Worm (Caenorhabditis elegans) whole organism, L3 larva: Measurements from ENCODE around the gene R03H10.4.

Experiments
- ZK546.5 ChIP-seq: sonication (generic microtip); optimal IDR thresholded peaks from 2 replicates; lab custom pipeline; 2017; ENCODE audit warnings: missing biosample characterization, missing genetic modification characterization
- aly-2 ChIP-seq: fragments of 150-350 bp; optimal IDR thresholded peaks from 2 replicates; lab custom pipeline; 2014; ENCODE audit warnings: missing biosample characterization, missing genetic modification characterization
- ceh-16 ChIP-seq: sonication (generic microtip); optimal IDR thresholded peaks from 2 replicates; lab custom pipeline; 2017; ENCODE audit warnings: missing biosample characterization, missing genetic modification characterization
- ceh-28 ChIP-seq: fragments of 150-350 bp; optimal IDR thresholded peaks from 2 replicates; lab custom pipeline; 2014; ENCODE audit warnings: missing biosample characterization, missing genetic modification reagents, missing genetic modification characterization
- ceh-82 ChIP-seq: fragments of 150-350 bp; optimal IDR thresholded peaks from 2 replicates; lab custom pipeline; 2014; ENCODE audit warnings: missing biosample characterization, missing genetic modification characterization
- ceh-9 ChIP-seq: sonication (generic microtip); optimal IDR thresholded peaks from 2 replicates; lab custom pipeline; 2018; ENCODE audit warnings: missing biosample characterization, missing genetic modification characterization
- daf-12 ChIP-seq: fragments of 150-350 bp; optimal IDR thresholded peaks from 2 replicates; lab custom pipeline; 2014; ENCODE audit warnings: missing biosample characterization, missing genetic modification reagents, missing genetic modification characterization
- egl-27 ChIP-seq: sonication (generic microtip); optimal IDR thresholded peaks from 4 replicates; lab custom pipeline; 2017; ENCODE audit warnings: missing biosample characterization, missing genetic modification reagents, missing genetic modification characterization
- egl-5 ChIP-seq: fragments of 150-350 bp; optimal IDR thresholded peaks from 2 replicates; lab custom pipeline; 2017; ENCODE audit warnings: missing biosample characterization, missing genetic modification reagents, missing genetic modification characterization, inconsistent platforms
- elt-1 ChIP-seq: fragments of 150-350 bp; optimal IDR thresholded peaks from 2 replicates; lab custom pipeline; 2014; ENCODE audit warnings: missing biosample characterization, missing genetic modification characterization
- elt-2 ChIP-seq: sonication (generic microtip); optimal IDR thresholded peaks from 2 replicates; lab custom pipeline; 2016; ENCODE audit warnings: missing genetic modification reagents, mild to moderate bottlenecking, missing genetic modification characterization, missing compliant biosample characterization
- elt-3 ChIP-seq, 3 experiments: fragments of 150-350 bp in 1 of 3; sonication (generic microtip) in 2 of 3; optimal IDR thresholded peaks; 2 replicates in 2 of 3; 4 replicates in 1 of 3; lab custom pipeline; 2014 to 2017; ENCODE audit warnings: missing biosample characterization in 3 of 3, missing genetic modification characterization in 3 of 3
- eor-1 ChIP-seq, 2 experiments: fragments of 150-350 bp; optimal IDR thresholded peaks; 2 replicates each; lab custom pipeline; 2014 to 2018; ENCODE audit warnings: missing biosample characterization in 2 of 2, missing genetic modification characterization in 2 of 2
- fkh-2 ChIP-seq: fragments of 150-350 bp; optimal IDR thresholded peaks from 2 replicates; lab custom pipeline; 2014; ENCODE audit warnings: missing biosample characterization, missing genetic modification reagents, missing genetic modification characterization
- fos-1 ChIP-seq: fragments of 150-350 bp; optimal IDR thresholded peaks from 2 replicates; lab custom pipeline; 2014; ENCODE audit warnings: missing biosample characterization, missing genetic modification characterization
- jun-1 ChIP-seq: fragments of 150-350 bp; optimal IDR thresholded peaks from 2 replicates; lab custom pipeline; 2014; ENCODE audit warnings: missing biosample characterization, missing genetic modification reagents, missing genetic modification characterization
- lin-15B ChIP-seq: fragments of 150-350 bp; optimal IDR thresholded peaks from 2 replicates; lab custom pipeline; 2014; ENCODE audit warnings: missing biosample characterization, missing genetic modification characterization
- lin-39 ChIP-seq: fragments of 150-350 bp; optimal IDR thresholded peaks from 2 replicates; lab custom pipeline; 2018; ENCODE audit warnings: missing biosample characterization, missing genetic modification reagents, missing genetic modification characterization
- lsy-12 ChIP-seq: sonication (generic microtip); optimal IDR thresholded peaks from 2 replicates; lab custom pipeline; 2016; ENCODE audit warnings: mild to moderate bottlenecking, missing genetic modification characterization, missing compliant biosample characterization
- mdl-1 ChIP-seq: fragments of 150-350 bp; optimal IDR thresholded peaks from 2 replicates; lab custom pipeline; 2014; ENCODE audit warnings: missing biosample characterization, missing genetic modification characterization
- mml-1 ChIP-seq: fragments of 150-350 bp; sonication (generic microtip); optimal IDR thresholded peaks from 3 replicates; lab custom pipeline; 2014; ENCODE audit warnings: missing biosample characterization, missing genetic modification characterization
- nfya-1 ChIP-seq: sonication (generic microtip); optimal IDR thresholded peaks from 2 replicates; lab custom pipeline; 2017; ENCODE audit warnings: missing genetic modification characterization, mild to moderate bottlenecking, missing compliant biosample characterization, antibody characterized with exemption, moderate library complexity; ENCODE audit not compliant: insufficient read depth
- nhr-11 ChIP-seq: fragments of 150-350 bp; optimal IDR thresholded peaks from 2 replicates; lab custom pipeline; 2014; ENCODE audit warnings: missing biosample characterization, missing genetic modification characterization
- nhr-12 ChIP-seq: fragments of 150-350 bp; optimal IDR thresholded peaks from 2 replicates; lab custom pipeline; 2014; ENCODE audit warnings: missing biosample characterization, missing genetic modification characterization
- nhr-23 ChIP-seq: fragments of 150-350 bp; optimal IDR thresholded peaks from 2 replicates; lab custom pipeline; 2014; ENCODE audit warnings: missing biosample characterization, missing genetic modification reagents, missing genetic modification characterization
- nhr-237 ChIP-seq: fragments of 150-350 bp; optimal IDR thresholded peaks from 2 replicates; lab custom pipeline; 2014; ENCODE audit warnings: missing biosample characterization, missing genetic modification characterization
- nhr-67 ChIP-seq: fragments of 150-350 bp; optimal IDR thresholded peaks from 2 replicates; lab custom pipeline; 2014; ENCODE audit warnings: missing biosample characterization, missing genetic modification characterization
- nhr-76 ChIP-seq: fragments of 150-350 bp; sonication (generic microtip); optimal IDR thresholded peaks from 5 replicates; lab custom pipeline; 2014; ENCODE audit warnings: missing biosample characterization, missing genetic modification characterization
- nhr-77 ChIP-seq: fragments of 150-350 bp; optimal IDR thresholded peaks from 2 replicates; lab custom pipeline; 2014; ENCODE audit warnings: missing biosample characterization, missing genetic modification characterization
- pha-4 ChIP-seq: fragments of 150-350 bp; optimal IDR thresholded peaks from 2 replicates; lab custom pipeline; 2014; ENCODE audit warnings: missing biosample characterization, missing genetic modification reagents, missing genetic modification characterization
- sea-2 ChIP-seq: fragments of 150-350 bp; sonication (generic microtip); optimal IDR thresholded peaks from 4 replicates; lab custom pipeline; 2014; ENCODE audit warnings: missing biosample characterization, missing genetic modification reagents, missing genetic modification characterization
- skn-1 ChIP-seq: fragments of 150-350 bp; optimal IDR thresholded peaks from 2 replicates; lab custom pipeline; 2014; ENCODE audit warnings: missing biosample characterization, missing genetic modification characterization
- unc-62 ChIP-seq: fragments of 150-350 bp; sonication (generic microtip); optimal IDR thresholded peaks from 4 replicates; lab custom pipeline; 2014; ENCODE audit warnings: missing biosample characterization, missing genetic modification reagents, missing genetic modification characterization
- zag-1 ChIP-seq: fragments of 150-350 bp; optimal IDR thresholded peaks from 2 replicates; lab custom pipeline; 2014; ENCODE audit warnings: missing biosample characterization, missing genetic modification characterization

R03H10.4 gene

ce11 chrII:4183979-4184378 lies 15.7 kb upstream of the R03H10.4 start:
- TF ChIP-seq nhr-77 (tag; lab: Kevin White, UChicago) (no peak), fos-1 (no peak), nhr-76 (tag; lab: Kevin White, UChicago) (no peak), ceh-9 (tag; lab: Kevin White, UChicago) (no peak), nhr-67 (tag; lab: Kevin White, UChicago) (no peak), unc-62 (GFP tag; lab: Kevin White, UChicago) (no peak), mdl-1 (tag; lab: Kevin White, UChicago) (no peak)
- TF ChIP-seq, all 47 proteins: peak for 0

- TF ChIP-seq unc-62 (GFP tag; lab: Kevin White, UChicago) = no peak
- TF ChIP-seq lin-39 (tag; lab: Kevin White, UChicago) = no peak
- no peak for TF ChIP-seq nhr-11 (tag; lab: Kevin White, UChicago)
- TF ChIP-seq egl-27 (tag; lab: Kevin White, UChicago) = no peak
- TF ChIP-seq ceh-16 (tag; lab: Kevin White, UChicago) = no peak
- TF ChIP-seq elt-2 (tag; lab: Kevin White, UChicago) = no peak
- no peak for TF ChIP-seq nhr-76 (tag; lab: Kevin White, UChicago)
- no peak for TF ChIP-seq jun-1
- no peak for TF ChIP-seq sea-2
- no peak for TF ChIP-seq nhr-237 (tag; lab: Kevin White, UChicago)
- TF ChIP-seq nhr-12 = no peak
- TF ChIP-seq mml-1 (tag; lab: Kevin White, UChicago) = no peak
- no peak for TF ChIP-seq elt-1 (tag; lab: Kevin White, UChicago)
- TF ChIP-seq, all 47 proteins: peak for 0
These were observed 14.1 kb upstream of the R03H10.4 start, which contains the start of gene R03H10.11 for ce11 chrII:4182364-4182763. Gene R03H10.11, plus strand, starts transcription at chrII:4182664.

- TF ChIP-seq ceh-9 (tag; lab: Kevin White, UChicago) (no peak), pha-4 (tag; lab: Kevin White, UChicago) (peak; percentile 74), egl-5 (tag; lab: Kevin White, UChicago) (peak; percentile 51)
These were observed 11.6 kb upstream of the R03H10.4 start, which contains the start of gene R03H10.1 for ce11 chrII:4179897-4180296. Gene R03H10.1, plus strand, starts transcription at chrII:4180248.

- no peak for TF ChIP-seq zag-1 (tag; lab: Kevin White, UChicago)
- TF ChIP-seq elt-3 (tag; optimal IDR thresholded peaks at IDR 0.05; lab: Kevin White, UChicago) = no peak
- no peak for TF ChIP-seq nhr-67 (tag; lab: Kevin White, UChicago)
- no peak for TF ChIP-seq skn-1
- TF ChIP-seq, all 47 proteins: peak for 0
These were observed 10.5 kb upstream of the R03H10.4 start, which contains the start of gene R03H10.7 for ce11 chrII:4178838-4179237. Gene R03H10.7, minus strand, starts transcription at chrII:4178938.

ce11 chrII:4173842-4174241 lies 5.5 kb upstream of the R03H10.4 start:
- TF ChIP-seq unc-62 (GFP tag; lab: Kevin White, UChicago) (no peak), lin-15B (tag; lab: Kevin White, UChicago) (peak; percentile 33)

ce11 chrII:4173398-4173797 lies 5.1 kb upstream of the R03H10.4 start, which contains the start of gene R03H10.6:
Gene R03H10.6, minus strand, starts transcription at chrII:4173498.
- no peak for TF ChIP-seq ZK546.5 (tag; lab: Kevin White, UChicago)
- TF ChIP-seq mdl-1 (tag; lab: Kevin White, UChicago) = no peak
- TF ChIP-seq ceh-28 (tag; lab: Kevin White, UChicago) = no peak
- no peak for TF ChIP-seq daf-12
- TF ChIP-seq nhr-237 (tag; lab: Kevin White, UChicago) = no peak
- TF ChIP-seq eor-1 (tag; optimal IDR thresholded peaks at IDR 0.05; lab: Kevin White, UChicago) = no peak
- TF ChIP-seq elt-2 (tag; lab: Kevin White, UChicago) = no peak
- TF ChIP-seq zag-1 (tag; lab: Kevin White, UChicago) = no peak
- TF ChIP-seq nfya-1 (tag; lab: Kevin White, UChicago) = no peak
- no peak for TF ChIP-seq fos-1
- TF ChIP-seq ceh-82 (tag; lab: Kevin White, UChicago) = no peak
- no peak for TF ChIP-seq aly-2 (tag; lab: Kevin White, UChicago)
- TF ChIP-seq skn-1 = no peak
- TF ChIP-seq fkh-2 (tag; lab: Kevin White, UChicago) = no peak
- TF ChIP-seq ceh-9 (tag; lab: Kevin White, UChicago) = no peak
- no peak for TF ChIP-seq nhr-67 (tag; lab: Kevin White, UChicago)
- TF ChIP-seq lsy-12 = no peak
- no peak for TF ChIP-seq pha-4 (tag; lab: Kevin White, UChicago)
- TF ChIP-seq nhr-23 (tag; lab: Kevin White, UChicago) = no peak
- TF ChIP-seq lin-39 (tag; lab: Kevin White, UChicago) = no peak
